Worm (Caenorhabditis elegans) whole organism, late embryonic: Measurements from ENCODE around the gene natb-1.

ENCODE experiments used
- C08G9.2 ChIP-seq: sonication (generic microtip); optimal IDR thresholded peaks from 2 replicates; lab custom pipeline; 2016; ENCODE audit warnings: mild to moderate bottlenecking, missing genetic modification characterization, moderate library complexity, missing compliant biosample characterization
- C38D4.7 ChIP-seq: fragments of 200-800 bp; sonication (Bioruptor generic); optimal IDR thresholded peaks from 2 replicates; lab custom pipeline; 2018; ENCODE audit warnings: mild to moderate bottlenecking, missing genetic modification characterization, moderate library complexity, missing compliant biosample characterization
- K09A11.1 ChIP-seq: sonication (generic microtip); optimal IDR thresholded peaks from 2 replicates; lab custom pipeline; 2017; ENCODE audit warnings: antibody characterized with exemption, mild to moderate bottlenecking, missing genetic modification characterization, missing compliant biosample characterization; ENCODE audit not compliant: insufficient read depth
- ahr-1 ChIP-seq: sonication (generic microtip); optimal IDR thresholded peaks from 2 replicates; lab custom pipeline; 2016; ENCODE audit warnings: missing genetic modification characterization, missing compliant biosample characterization
- ama-1 ChIP-seq: fragments of 150-350 bp; optimal IDR thresholded peaks from 2 replicates; lab custom pipeline; 2014
- ceh-14 ChIP-seq: sonication (generic microtip); optimal IDR thresholded peaks from 2 replicates; lab custom pipeline; 2016; ENCODE audit warnings: missing genotype, missing genetic modification characterization, missing compliant biosample characterization
- ceh-18 ChIP-seq: sonication (generic microtip); optimal IDR thresholded peaks from 2 replicates; lab custom pipeline; 2016; ENCODE audit warnings: missing genetic modification characterization, missing compliant biosample characterization
- ceh-2 ChIP-seq: sonication (generic microtip); optimal IDR thresholded peaks from 2 replicates; lab custom pipeline; 2016; ENCODE audit warnings: missing genotype, missing genetic modification characterization, missing compliant biosample characterization
- ceh-22 ChIP-seq: sonication (generic microtip); optimal IDR thresholded peaks from 2 replicates; lab custom pipeline; 2017; ENCODE audit warnings: missing biosample characterization, missing genetic modification characterization
- ceh-24 ChIP-seq: sonication (generic microtip); optimal IDR thresholded peaks from 2 replicates; lab custom pipeline; 2016; ENCODE audit warnings: mild to moderate bottlenecking, missing genetic modification characterization, missing compliant biosample characterization
- ceh-30 ChIP-seq: fragments of 150-350 bp; optimal IDR thresholded peaks from 2 replicates; lab custom pipeline; 2014; ENCODE audit warnings: missing biosample characterization, missing genetic modification characterization
- ceh-31 ChIP-seq: sonication (generic microtip); optimal IDR thresholded peaks from 2 replicates; lab custom pipeline; 2016; ENCODE audit warnings: missing genetic modification characterization, missing compliant biosample characterization
- ceh-45 ChIP-seq: fragments of 200-800 bp; sonication (Bioruptor generic); IDR thresholded peaks from 2 replicates; pipeline ENCODE4 v1.3.6; 2022; ENCODE audit warnings: missing genetic modification reagents, missing genetic modification characterization, missing compliant biosample characterization
- ceh-48 ChIP-seq: sonication (generic microtip); optimal IDR thresholded peaks from 2 replicates; lab custom pipeline; 2016; ENCODE audit warnings: missing genetic modification characterization, inconsistent platforms, missing compliant biosample characterization
- ceh-9 ChIP-seq: sonication (generic microtip); optimal IDR thresholded peaks from 2 replicates; lab custom pipeline; 2016; ENCODE audit warnings: mild to moderate bottlenecking, missing genetic modification characterization, inconsistent platforms, missing compliant biosample characterization
- che-1 ChIP-seq: sonication (generic microtip); optimal IDR thresholded peaks from 2 replicates; lab custom pipeline; 2016; ENCODE audit warnings: mild to moderate bottlenecking, missing genetic modification characterization, missing compliant biosample characterization
- dve-1 ChIP-seq: sonication (generic microtip); optimal IDR thresholded peaks from 2 replicates; lab custom pipeline; 2017; ENCODE audit warnings: antibody characterized with exemption, mild to moderate bottlenecking, missing genetic modification characterization, missing compliant biosample characterization
- elt-2 ChIP-seq: sonication (generic microtip); optimal IDR thresholded peaks from 2 replicates; lab custom pipeline; 2016; ENCODE audit warnings: missing genetic modification reagents, missing genetic modification characterization, missing compliant biosample characterization
- elt-4 ChIP-seq: sonication (generic microtip); optimal IDR thresholded peaks from 2 replicates; lab custom pipeline; 2016; ENCODE audit warnings: missing genetic modification characterization, missing compliant biosample characterization
- ets-4 ChIP-seq: sonication (generic microtip); optimal IDR thresholded peaks from 2 replicates; lab custom pipeline; 2016; ENCODE audit warnings: missing genetic modification characterization, missing compliant biosample characterization
- fax-1 ChIP-seq: sonication (generic microtip); optimal IDR thresholded peaks from 2 replicates; lab custom pipeline; 2016; ENCODE audit warnings: missing genotype, missing genetic modification characterization, missing compliant biosample characterization
- gmeb-2 ChIP-seq: sonication (generic microtip); optimal IDR thresholded peaks from 2 replicates; lab custom pipeline; 2016; ENCODE audit warnings: missing genetic modification characterization, inconsistent platforms, missing compliant biosample characterization
- hlh-15 ChIP-seq: sonication (generic microtip); optimal IDR thresholded peaks from 2 replicates; lab custom pipeline; 2016; ENCODE audit warnings: missing genetic modification characterization, missing compliant biosample characterization
- hlh-6 ChIP-seq: sonication (generic microtip); optimal IDR thresholded peaks from 2 replicates; lab custom pipeline; 2016; ENCODE audit warnings: missing genotype, missing genetic modification characterization, missing compliant biosample characterization
- lim-6 ChIP-seq: sonication (generic microtip); optimal IDR thresholded peaks from 2 replicates; lab custom pipeline; 2016; ENCODE audit warnings: missing genetic modification characterization, missing compliant biosample characterization
- npax-4 ChIP-seq: sonication (generic microtip); optimal IDR thresholded peaks from 2 replicates; lab custom pipeline; 2016; ENCODE audit warnings: missing genetic modification characterization, missing compliant biosample characterization
- odd-2 ChIP-seq: sonication (generic microtip); optimal IDR thresholded peaks from 2 replicates; lab custom pipeline; 2017; ENCODE audit warnings: antibody characterized with exemption, mild to moderate bottlenecking, missing genetic modification characterization, missing compliant biosample characterization
- pat-9 ChIP-seq: fragments of 200-800 bp; sonication (Bioruptor generic); optimal IDR thresholded peaks from 2 replicates; lab custom pipeline; 2018; ENCODE audit warnings: mild to moderate bottlenecking, missing genetic modification characterization, moderate library complexity, missing compliant biosample characterization
- pha-4 ChIP-seq: fragments of 150-350 bp; optimal IDR thresholded peaks from 2 replicates; lab custom pipeline; 2018; ENCODE audit warnings: missing biosample characterization, missing genetic modification reagents, missing genetic modification characterization
- pros-1 ChIP-seq: fragments of 150-350 bp; optimal IDR thresholded peaks from 2 replicates; lab custom pipeline; 2014; ENCODE audit warnings: missing biosample characterization, missing genetic modification reagents, missing genetic modification characterization
- ref-2 ChIP-seq: sonication (generic microtip); optimal IDR thresholded peaks from 2 replicates; lab custom pipeline; 2016; ENCODE audit warnings: missing genetic modification characterization, missing compliant biosample characterization
- rnt-1 ChIP-seq: sonication (generic microtip); optimal IDR thresholded peaks from 2 replicates; lab custom pipeline; 2016; ENCODE audit warnings: missing genetic modification characterization, missing compliant biosample characterization
- sox-4 ChIP-seq: sonication (generic microtip); optimal IDR thresholded peaks from 2 replicates; lab custom pipeline; 2017; ENCODE audit warnings: mild to moderate bottlenecking, missing genetic modification characterization, inconsistent platforms, missing compliant biosample characterization
- syd-9 ChIP-seq: sonication (generic microtip); optimal IDR thresholded peaks from 2 replicates; lab custom pipeline; 2016; ENCODE audit warnings: mild to moderate bottlenecking, missing genetic modification characterization, moderate library complexity, missing compliant biosample characterization
- tbx-2 ChIP-seq: sonication (generic microtip); optimal IDR thresholded peaks from 2 replicates; lab custom pipeline; 2016; ENCODE audit warnings: missing genetic modification characterization, missing compliant biosample characterization
- ttx-3 ChIP-seq: sonication (generic microtip); optimal IDR thresholded peaks from 2 replicates; lab custom pipeline; 2016; ENCODE audit warnings: missing genetic modification reagents, missing genetic modification characterization, missing compliant biosample characterization
- unc-3 ChIP-seq, 2 experiments: fragments of 200-800 bp in 1 of 2; sonication (Bioruptor generic) in 1 of 2; sonication (generic microtip) in 1 of 2; conservative IDR thresholded peaks in 1 of 2; optimal IDR thresholded peaks in 1 of 2; 2 replicates each; pipeline versions ENCODE4 v1.3.6 to Lab custom; 2016 to 2022; ENCODE audit warnings: missing compliant biosample characterization in 2 of 2, missing genetic modification characterization in 2 of 2, missing genetic modification reagents in 1 of 2
- unc-42 ChIP-seq: sonication (generic microtip); optimal IDR thresholded peaks from 2 replicates; lab custom pipeline; 2016; ENCODE audit warnings: missing genotype, missing genetic modification characterization, missing compliant biosample characterization
- ztf-16 ChIP-seq: sonication (generic microtip); optimal IDR thresholded peaks from 2 replicates; lab custom pipeline; 2017; ENCODE audit warnings: missing genetic modification characterization, missing compliant biosample characterization

natb-1 gene

ce11 chrV:7964429-7964828, 18.8 kb downstream of the natb-1 start:
- TF ChIP-seq sox-4 (tag; lab: Kevin White, UChicago) (no peak), K09A11.1 (tag; lab: Kevin White, UChicago) (no peak)

ce11 chrV:7958740-7959320, 24.4 kb downstream of the natb-1 start, which contains the start of the genes clec-217 and F26D11.2:
Gene clec-217, minus strand, starts transcription at chrV:7958840.
Gene F26D11.2, plus strand, starts transcription at chrV:7959270.
- TF ChIP-seq dve-1, result no peak
- TF ChIP-seq ceh-24 (tag; lab: Kevin White, UChicago), result no peak
- no peak for TF ChIP-seq npax-4 (tag; lab: Kevin White, UChicago)
- TF ChIP-seq rnt-1 (tag; lab: Kevin White, UChicago), result no peak
- no peak for TF ChIP-seq elt-2
- no peak for TF ChIP-seq odd-2 (tag; lab: Kevin White, UChicago)
- no peak for TF ChIP-seq lim-6 (tag; lab: Kevin White, UChicago)
- TF ChIP-seq, all 69 proteins: peak for 0

ce11 chrV:7956218-7956617, 27.0 kb downstream of the natb-1 start, which contains the start of gene pals-34:
Gene pals-34, minus strand, starts transcription at chrV:7956497.
- TF ChIP-seq tbx-2 (tag; lab: Kevin White, UChicago) (no peak), elt-2 (no peak), che-1 (tag; lab: Kevin White, UChicago) (no peak), ceh-2 (tag; lab: Kevin White, UChicago) (no peak), elt-4 (no peak), pros-1 (tag; lab: Kevin White, UChicago) (no peak)

- TF ChIP-seq pat-9 (tag; lab: Kevin White, UChicago) (no peak), sox-4 (tag; lab: Kevin White, UChicago) (no peak), ceh-30 (tag; lab: Kevin White, UChicago) (no peak), gmeb-2 (tag; lab: Kevin White, UChicago) (no peak), ceh-24 (tag; lab: Kevin White, UChicago) (no peak), hlh-6 (tag; lab: Kevin White, UChicago) (no peak), elt-2 (no peak), ceh-45 (GFP tag; lab: Robert Waterston, UW) (no peak), syd-9 (tag; lab: Kevin White, UChicago) (no peak), rnt-1 (tag; lab: Kevin White, UChicago) (no peak)
Observed at ce11 chrV:7955168-7955567, 28.1 kb downstream of the natb-1 start, which contains the start of gene F26D11.12. Gene F26D11.12, minus strand, starts transcription at chrV:7955312.

- TF ChIP-seq ref-2 (tag; lab: Kevin White, UChicago) (no peak), ceh-22 (tag; lab: Kevin White, UChicago) (no peak), rnt-1 (tag; lab: Kevin White, UChicago) (no peak), unc-42 (no peak), pha-4 (tag; lab: Kevin White, UChicago) (no peak), syd-9 (tag; lab: Kevin White, UChicago) (no peak), ets-4 (tag; lab: Kevin White, UChicago) (no peak), ttx-3 (no peak), ceh-48 (tag; lab: Kevin White, UChicago) (no peak), elt-4 (no peak), C38D4.7 (GFP tag; lab: Kevin White, UChicago) (no peak), ceh-18 (tag; lab: Kevin White, UChicago) (no peak), ama-1 (lab: Kevin White, UChicago) (no peak), npax-4 (tag; lab: Kevin White, UChicago) (no peak)
Observed at ce11 chrV:7954552-7954951, 28.7 kb downstream of the natb-1 start, which contains the start of gene F26D11.13. Gene F26D11.13, minus strand, starts transcription at chrV:7954652.

ce11 chrV:7952855-7953254, 30.4 kb downstream of the natb-1 start, which contains the start of gene clec-216:
Gene clec-216, minus strand, starts transcription at chrV:7952955.
- TF ChIP-seq ets-4 (tag; lab: Kevin White, UChicago), result no peak
- TF ChIP-seq unc-3 (GFP tag; conservative IDR thresholded peaks at IDR 0.05; lab: Robert Waterston, UW), result no peak
- TF ChIP-seq unc-3 (tag; optimal IDR thresholded peaks at IDR 0.05; lab: Kevin White, UChicago), result no peak
- TF ChIP-seq ceh-48 (tag; lab: Kevin White, UChicago), result no peak
- no peak for TF ChIP-seq ceh-9
- no peak for TF ChIP-seq npax-4 (tag; lab: Kevin White, UChicago)
- no peak for TF ChIP-seq tbx-2 (tag; lab: Kevin White, UChicago)
- no peak for TF ChIP-seq ceh-2 (tag; lab: Kevin White, UChicago)
- TF ChIP-seq C08G9.2 (tag; lab: Kevin White, UChicago), result no peak
- no peak for TF ChIP-seq ceh-18 (tag; lab: Kevin White, UChicago)
- TF ChIP-seq ceh-31 (tag; lab: Kevin White, UChicago), result no peak
- no peak for TF ChIP-seq K09A11.1 (tag; lab: Kevin White, UChicago)
- no peak for TF ChIP-seq ceh-24 (tag; lab: Kevin White, UChicago)
- TF ChIP-seq elt-2, result no peak
- TF ChIP-seq hlh-15 (tag; lab: Kevin White, UChicago), result no peak
- TF ChIP-seq rnt-1 (tag; lab: Kevin White, UChicago), result no peak
- no peak for TF ChIP-seq fax-1 (tag; lab: Kevin White, UChicago)
- TF ChIP-seq ceh-14 (tag; lab: Kevin White, UChicago), result no peak
- TF ChIP-seq ztf-16, result no peak
- TF ChIP-seq pat-9 (tag; lab: Kevin White, UChicago), result no peak
- no peak for TF ChIP-seq ahr-1 (tag; lab: Kevin White, UChicago)
